Fruit fly (Drosophila melanogaster): Measurements from ENCODE around the gene CG7840.
A peak's percentile ranks its signal among the peaks of the same experiment; 100 is the strongest.

The CG7840 gene

DNA sequence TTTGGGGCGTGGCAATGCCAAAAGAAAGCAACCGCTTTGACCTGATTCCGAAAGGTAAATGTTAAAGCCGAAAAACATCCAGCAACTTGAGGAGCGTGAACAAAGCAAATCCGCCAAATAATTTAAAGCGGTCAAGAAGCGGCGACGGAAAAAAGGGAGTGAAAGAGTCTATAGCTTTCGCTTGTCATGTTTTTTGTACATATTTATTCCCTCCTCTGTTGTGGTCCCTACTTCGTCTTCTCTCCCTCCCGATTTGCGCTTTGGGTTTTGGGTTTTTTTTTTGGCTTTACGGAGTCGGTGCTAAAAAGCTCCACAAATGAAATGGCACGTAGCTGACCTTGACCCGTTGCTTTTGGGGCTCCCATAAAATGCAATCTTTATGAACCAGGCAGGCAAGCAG, 31.3 kb upstream of the CG7840 start:
- TF ChIP-seq CG5204 (GFP tag; optimal IDR thresholded peaks at IDR 0.05) (no peak), CG7045 (GFP tag; optimal IDR thresholded peaks at IDR 0.05) (no peak), CG7101 (tag; optimal IDR thresholded peaks at IDR 0.05) (no peak)

DNA sequence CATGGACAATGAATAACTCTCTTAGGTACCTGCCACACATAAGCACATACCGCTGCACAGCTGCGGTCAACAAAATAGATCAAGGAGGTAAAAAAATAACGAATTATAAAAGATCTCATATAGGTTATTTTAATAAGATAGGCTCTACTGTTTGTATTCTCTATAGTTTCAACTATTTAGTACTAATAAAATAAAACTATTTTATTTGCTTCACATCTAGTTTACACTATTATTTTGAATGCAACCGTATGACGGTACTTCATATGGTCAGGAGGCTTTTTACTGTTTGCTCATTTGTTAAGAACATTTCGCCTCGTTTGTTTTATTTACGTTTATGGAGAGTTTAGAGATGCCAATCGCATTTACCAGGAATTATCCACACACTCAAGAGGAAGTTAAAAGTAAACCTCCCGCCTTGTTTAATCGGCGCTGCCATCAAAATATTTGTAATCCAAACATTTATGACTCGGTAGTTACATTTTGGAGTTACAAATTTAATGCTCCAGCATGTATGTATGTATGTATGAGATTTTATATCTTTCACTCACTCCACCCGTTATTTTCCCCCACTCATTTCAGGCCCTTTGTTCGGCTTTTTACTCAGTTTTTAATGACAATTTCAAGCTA, 30.3 kb upstream of the CG7840 start:
- TF ChIP-seq kay (GFP tag; ENCODE audit: borderline replicate concordance) (peak; percentile 14), CG5204 (GFP tag; optimal IDR thresholded peaks at IDR 0.05) (no peak), bab1 (GFP tag; optimal IDR thresholded peaks at IDR 0.05) (peak; percentile 47), CG7045 (GFP tag; optimal IDR thresholded peaks at IDR 0.05) (no peak), CG14711 (tag; optimal IDR thresholded peaks at IDR 0.05) (peak; percentile 22)

DNA sequence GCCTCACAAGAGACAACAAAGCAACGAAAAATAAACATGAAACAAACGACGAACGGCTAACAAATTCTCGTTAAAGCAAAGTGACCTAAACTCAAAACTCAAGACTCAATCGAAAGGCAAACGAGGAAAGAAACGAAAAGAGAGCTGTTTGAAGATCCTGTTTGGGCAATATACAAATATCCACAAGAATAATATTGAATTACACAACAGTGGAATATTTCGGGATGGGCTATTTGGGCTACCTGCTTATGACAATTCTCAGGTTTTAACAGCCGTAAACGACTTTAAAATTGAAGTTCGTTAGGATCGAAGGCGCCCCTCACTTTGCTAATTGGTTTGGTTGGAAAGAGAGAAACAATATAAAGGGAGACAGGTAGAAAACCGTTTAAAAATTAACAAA, 29.1 kb upstream of the CG7840 start:
- no peak for TF ChIP-seq CG33017 (tag; optimal IDR thresholded peaks at IDR 0.05)
- TF ChIP-seq cic (GFP tag; optimal IDR thresholded peaks at IDR 0.05): no peak
- TF ChIP-seq Crg-1 (GFP tag; optimal IDR thresholded peaks at IDR 0.05): no peak

- TF ChIP-seq CG14711 (tag; optimal IDR thresholded peaks at IDR 0.05) (peak; percentile 42), CG12768 (GFP tag; optimal IDR thresholded peaks at IDR 0.05) (no peak), Hr96 (GFP tag; optimal IDR thresholded peaks at IDR 0.05) (no peak), CG7101 (tag; optimal IDR thresholded peaks at IDR 0.05) (no peak), tj (GFP tag; optimal IDR thresholded peaks at IDR 0.05) (peak; percentile 53), CG7045 (GFP tag; optimal IDR thresholded peaks at IDR 0.05) (no peak)
These were observed 28.5 kb upstream of the CG7840 start for dm6 chr2L:8276880-8277279.

DNA sequence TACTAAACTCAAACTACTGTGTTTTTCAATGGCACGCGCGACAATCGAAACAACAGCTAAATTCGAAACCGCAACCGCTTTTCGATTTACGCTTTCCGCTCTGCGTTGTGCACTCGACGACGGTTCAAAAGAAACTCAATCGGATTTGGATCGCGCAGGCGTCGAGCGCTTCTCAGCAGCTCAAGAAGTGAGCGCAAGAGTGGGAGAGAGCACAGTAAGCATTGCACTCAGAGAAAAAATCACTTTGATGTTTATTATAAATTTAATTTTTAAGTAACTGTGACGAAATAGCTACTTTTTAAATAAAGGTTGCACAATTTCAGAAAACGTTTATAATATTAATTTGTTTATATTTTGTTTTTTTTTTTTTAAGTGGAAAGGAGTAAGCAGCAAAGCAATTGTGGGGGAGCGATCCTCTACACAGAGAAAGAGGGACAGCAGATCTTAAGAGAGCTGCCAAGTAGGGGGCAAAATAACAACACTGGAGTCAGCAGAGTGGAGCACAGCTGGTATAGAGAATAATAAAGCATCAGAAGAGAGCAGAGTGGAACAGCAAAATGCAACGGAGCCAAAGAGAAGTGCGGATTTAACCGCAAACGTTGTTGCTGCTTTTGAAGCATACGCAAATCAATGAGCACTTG, 27.7 kb upstream of the CG7840 start:
- TF ChIP-seq CG7045 (GFP tag; optimal IDR thresholded peaks at IDR 0.05) (peak; percentile 91), CG11617 (GFP tag; optimal IDR thresholded peaks at IDR 0.05) (peak; percentile 96), Mnt (GFP tag; optimal IDR thresholded peaks at IDR 0.05) (peak; percentile 88), Hr96 (GFP tag; optimal IDR thresholded peaks at IDR 0.05) (peak; percentile 77), CG33017 (tag; optimal IDR thresholded peaks at IDR 0.05) (peak; percentile 95), bab1 (GFP tag; optimal IDR thresholded peaks at IDR 0.05) (peak; percentile 98), cnc (optimal IDR thresholded peaks at IDR 0.05) (no peak), CG5204 (GFP tag; optimal IDR thresholded peaks at IDR 0.05) (peak; percentile 89), toe (GFP tag; optimal IDR thresholded peaks at IDR 0.05) (peak; percentile 78), CG7101 (tag; optimal IDR thresholded peaks at IDR 0.05) (peak; percentile 98), Crg-1 (GFP tag; optimal IDR thresholded peaks at IDR 0.05) (peak; percentile 92), CG14711 (tag; optimal IDR thresholded peaks at IDR 0.05) (peak; percentile 95), CG1620 (GFP tag; optimal IDR thresholded peaks at IDR 0.05) (peak; percentile 91), ovo (GFP tag; optimal IDR thresholded peaks at IDR 0.05) (peak; percentile 76), Clk (GFP tag; optimal IDR thresholded peaks at IDR 0.05) (peak; percentile 90), CG12768 (GFP tag; optimal IDR thresholded peaks at IDR 0.05) (peak; percentile 94), pad (GFP tag; optimal IDR thresholded peaks at IDR 0.05) (peak; percentile 94), cic (GFP tag; optimal IDR thresholded peaks at IDR 0.05) (peak; percentile 54), tj (GFP tag; optimal IDR thresholded peaks at IDR 0.05) (peak; percentile 89), kay (GFP tag; ENCODE audit: borderline replicate concordance) (peak; percentile 97)

DNA sequence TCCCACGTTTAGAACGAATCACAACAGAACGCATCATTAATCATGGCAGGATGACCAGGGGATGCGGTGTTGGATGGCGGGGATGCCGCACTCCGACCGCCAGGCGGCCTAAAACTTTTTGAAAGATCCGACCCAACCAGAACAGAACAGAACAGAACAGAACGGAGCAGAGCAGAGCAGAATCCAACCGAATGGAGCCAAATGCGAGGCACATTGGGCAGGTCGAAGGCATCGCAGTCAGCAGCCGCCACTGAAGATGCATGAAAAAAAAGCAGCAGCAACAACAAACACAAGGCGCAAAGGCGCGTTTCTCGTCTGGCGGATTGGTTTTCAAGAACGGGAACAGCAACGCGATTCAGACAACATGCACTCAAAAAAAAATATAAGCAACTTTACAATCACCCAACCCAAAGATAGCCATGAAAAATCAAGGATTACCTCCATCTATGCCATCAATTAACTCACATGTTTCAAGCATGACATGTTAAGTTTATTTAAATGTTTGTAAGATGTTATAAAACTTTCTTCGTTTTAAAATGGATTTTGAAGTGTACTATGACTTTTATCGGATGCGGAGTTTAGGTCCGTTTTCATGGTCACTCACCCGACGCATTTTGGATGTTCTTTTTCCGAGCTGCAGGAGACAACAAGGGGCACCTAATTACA, 25.9 kb upstream of the CG7840 start:
- no peak for TF ChIP-seq CG7045 (GFP tag; optimal IDR thresholded peaks at IDR 0.05)
- no peak for TF ChIP-seq pad (GFP tag; optimal IDR thresholded peaks at IDR 0.05)
- TF ChIP-seq CG12768 (GFP tag; optimal IDR thresholded peaks at IDR 0.05): no peak
- no peak for TF ChIP-seq cnc (optimal IDR thresholded peaks at IDR 0.05)
- no peak for TF ChIP-seq CG7101 (tag; optimal IDR thresholded peaks at IDR 0.05)
- no peak for TF ChIP-seq Crg-1 (GFP tag; optimal IDR thresholded peaks at IDR 0.05)
- TF ChIP-seq CG14711 (tag; optimal IDR thresholded peaks at IDR 0.05): no peak
- no peak for TF ChIP-seq CG33017 (tag; optimal IDR thresholded peaks at IDR 0.05)
- no peak for TF ChIP-seq tj (GFP tag; optimal IDR thresholded peaks at IDR 0.05)
- TF ChIP-seq cic (GFP tag; optimal IDR thresholded peaks at IDR 0.05): no peak
- no peak for TF ChIP-seq Clk (GFP tag; optimal IDR thresholded peaks at IDR 0.05)

dm6 chr2L:8280225-8280624, 25.2 kb upstream of the CG7840 start:
- TF ChIP-seq ovo (GFP tag; optimal IDR thresholded peaks at IDR 0.05): no peak
- TF ChIP-seq kay (GFP tag; ENCODE audit: borderline replicate concordance): no peak
- TF ChIP-seq CG14711 (tag; optimal IDR thresholded peaks at IDR 0.05): no peak
